Fruit fly (Drosophila melanogaster) whole organism, prepupa: ENCODE measurements around the gene Nup93-2.

Experiments used
- Blimp-1 ChIP-seq: fragments of 200-800 bp; sonication (Bioruptor generic); optimal IDR thresholded peaks from 3 replicates; lab custom pipeline; 2017; ENCODE audit warnings: missing biosample characterization, missing genetic modification characterization, mild to moderate bottlenecking, moderate library complexity, missing genetic modification reagents
- CG10631 ChIP-seq: fragments of 200-800 bp; sonication (Bioruptor generic); optimal IDR thresholded peaks from 2 replicates; lab custom pipeline; 2016; ENCODE audit warnings: missing biosample characterization, missing genetic modification characterization
- CG11294 ChIP-seq: fragments of 200-800 bp; sonication (Bioruptor generic); IDR thresholded peaks from 2 replicates; pipeline ENCODE4 v1.3.6; 2022; ENCODE audit warnings: missing biosample characterization, missing genetic modification characterization
- CG11762 ChIP-seq: fragments of 200-800 bp; sonication (Bioruptor generic); optimal IDR thresholded peaks from 3 replicates; lab custom pipeline; 2016; ENCODE audit warnings: missing biosample characterization, missing genetic modification characterization; ENCODE audit not compliant: insufficient read depth
- CG11902 ChIP-seq: fragments of 200-800 bp; sonication (Bioruptor generic); optimal IDR thresholded peaks from 3 replicates; lab custom pipeline; 2016; ENCODE audit warnings: missing biosample characterization, missing genetic modification characterization
- CG15336 ChIP-seq: fragments of 200-800 bp; sonication (Bioruptor generic); IDR thresholded peaks from 2 replicates; pipeline ENCODE4 v1.3.6; 2022; ENCODE audit warnings: missing biosample characterization, missing genetic modification characterization
- CG1621 ChIP-seq: fragments of 200-800 bp; sonication (Bioruptor generic); optimal IDR thresholded peaks from 3 replicates; lab custom pipeline; 2018; ENCODE audit warnings: missing biosample characterization, mild to moderate bottlenecking, missing genetic modification characterization
- CG16779 ChIP-seq: fragments of 200-800 bp; sonication (Bioruptor generic); optimal IDR thresholded peaks from 3 replicates; lab custom pipeline; 2017; ENCODE audit warnings: missing biosample characterization, mild to moderate bottlenecking, missing genetic modification characterization
- CG3032 ChIP-seq: fragments of 200-800 bp; optimal IDR thresholded peaks from 2 replicates; lab custom pipeline; 2019; ENCODE audit warnings: missing biosample characterization, mild to moderate bottlenecking, missing genetic modification characterization, moderate library complexity
- CG31627 ChIP-seq: fragments of 200-800 bp; sonication (Bioruptor generic); optimal IDR thresholded peaks from 3 replicates; lab custom pipeline; 2016; ENCODE audit warnings: missing biosample characterization, missing genetic modification characterization
- CG32006 ChIP-seq: fragments of 200-800 bp; sonication (Bioruptor generic); optimal IDR thresholded peaks from 3 replicates; lab custom pipeline; 2017; ENCODE audit warnings: missing biosample characterization, mild to moderate bottlenecking, missing genetic modification characterization
- CG34406 ChIP-seq: fragments of 200-800 bp; sonication (Bioruptor generic); optimal IDR thresholded peaks from 3 replicates; lab custom pipeline; 2016; ENCODE audit warnings: missing biosample characterization, missing genetic modification characterization
- CG3919 ChIP-seq: fragments of 200-800 bp; sonication (Bioruptor generic); optimal IDR thresholded peaks from 3 replicates; lab custom pipeline; 2016; ENCODE audit warnings: missing biosample characterization, missing genetic modification characterization
- CG4318 ChIP-seq: fragments of 200-800 bp; sonication (Bioruptor generic); optimal IDR thresholded peaks from 3 replicates; lab custom pipeline; 2017; ENCODE audit warnings: missing biosample characterization, mild to moderate bottlenecking, missing genetic modification characterization
- CG6163 ChIP-seq: fragments of 200-800 bp; sonication (Bioruptor generic); IDR thresholded peaks from 3 replicates; pipeline ENCODE4 v1.3.6; 2022; ENCODE audit warnings: missing biosample characterization, missing genetic modification characterization
- CG6792 ChIP-seq: fragments of 200-800 bp; sonication (Bioruptor generic); optimal IDR thresholded peaks from 3 replicates; lab custom pipeline; 2016; ENCODE audit warnings: missing biosample characterization, missing genetic modification characterization
- CG6808 ChIP-seq: fragments of 200-800 bp; sonication (Bioruptor generic); optimal IDR thresholded peaks from 3 replicates; lab custom pipeline; 2017; ENCODE audit warnings: missing biosample characterization, missing genetic modification characterization, mild to moderate bottlenecking, moderate library complexity, missing genetic modification reagents
- CG6854 ChIP-seq: fragments of 200-800 bp; sonication (Bioruptor generic); optimal IDR thresholded peaks from 2 replicates; lab custom pipeline; 2017; ENCODE audit warnings: missing biosample characterization, mild to moderate bottlenecking, missing genetic modification characterization
- CG7368 ChIP-seq: fragments of 200-800 bp; sonication (Bioruptor generic); optimal IDR thresholded peaks from 3 replicates; lab custom pipeline; 2016; ENCODE audit warnings: missing biosample characterization, missing genetic modification characterization
- CG8119 ChIP-seq: fragments of 200-800 bp; sonication (Bioruptor generic); IDR thresholded peaks from 3 replicates; pipeline ENCODE4 v1.3.6; 2022; ENCODE audit warnings: missing biosample characterization, missing genetic modification characterization
- CG8319 ChIP-seq: fragments of 200-800 bp; sonication (Bioruptor generic); optimal IDR thresholded peaks from 3 replicates; lab custom pipeline; 2016; ENCODE audit warnings: missing biosample characterization, missing genetic modification characterization
- CG8632 ChIP-seq: fragments of 200-800 bp; sonication (Bioruptor generic); optimal IDR thresholded peaks from 3 replicates; lab custom pipeline; 2016; ENCODE audit warnings: missing biosample characterization, missing genetic modification characterization
- CG9139 ChIP-seq: fragments of 200-800 bp; sonication (Bioruptor generic); optimal IDR thresholded peaks from 3 replicates; lab custom pipeline; 2017; ENCODE audit warnings: missing biosample characterization, mild to moderate bottlenecking, missing genetic modification characterization
- Eip75B ChIP-seq: fragments of 200-800 bp; sonication (Bioruptor generic); optimal IDR thresholded peaks from 3 replicates; lab custom pipeline; 2016; ENCODE audit warnings: missing biosample characterization, missing genetic modification characterization
- Eip78C ChIP-seq: fragments of 200-800 bp; sonication (Bioruptor generic); peaks from one replicate; lab custom pipeline; 2016; ENCODE audit warnings: missing biosample characterization, missing genetic modification characterization
- Ets21C ChIP-seq: fragments of 200-800 bp; sonication (Bioruptor generic); optimal IDR thresholded peaks from 3 replicates; lab custom pipeline; 2016; ENCODE audit warnings: missing biosample characterization, missing genetic modification characterization
- Ets96B ChIP-seq: fragments of 200-800 bp; optimal IDR thresholded peaks from 2 replicates; lab custom pipeline; 2019; ENCODE audit warnings: missing biosample characterization, mild to moderate bottlenecking, missing genetic modification characterization, moderate library complexity
- Hr38 ChIP-seq: sonication (Bioruptor generic); optimal IDR thresholded peaks from 2 replicates; lab custom pipeline; 2016; ENCODE audit warnings: missing biosample characterization, missing genetic modification characterization
- Hr39 ChIP-seq: fragments of 200-800 bp; sonication (Bioruptor generic); optimal IDR thresholded peaks from 2 replicates; lab custom pipeline; 2016; ENCODE audit warnings: missing biosample characterization, missing genetic modification characterization
- Hr4 ChIP-seq: fragments of 200-800 bp; sonication (Bioruptor generic); optimal IDR thresholded peaks from 3 replicates; lab custom pipeline; 2016; ENCODE audit warnings: missing biosample characterization, missing genetic modification characterization
- Met ChIP-seq: fragments of 200-800 bp; sonication (Bioruptor generic); optimal IDR thresholded peaks from 3 replicates; lab custom pipeline; 2016; ENCODE audit warnings: missing biosample characterization, missing genetic modification characterization
- Sox14 ChIP-seq: fragments of 200-800 bp; sonication (Bioruptor generic); optimal IDR thresholded peaks from 3 replicates; lab custom pipeline; 2016; ENCODE audit warnings: missing biosample characterization, missing genetic modification characterization
- Sox15 ChIP-seq: fragments of 200-800 bp; sonication (Bioruptor generic); optimal IDR thresholded peaks from 3 replicates; lab custom pipeline; 2016; ENCODE audit warnings: missing biosample characterization, missing genetic modification characterization
- acj6 ChIP-seq: fragments of 200-800 bp; sonication (Bioruptor generic); optimal IDR thresholded peaks from 3 replicates; lab custom pipeline; 2016; ENCODE audit warnings: missing biosample characterization, missing genetic modification characterization
- cyc ChIP-seq: fragments of 200-800 bp; sonication (Bioruptor generic); optimal IDR thresholded peaks from 3 replicates; lab custom pipeline; 2016; ENCODE audit warnings: missing biosample characterization, missing genetic modification characterization
- dsx ChIP-seq: fragments of 200-800 bp; optimal IDR thresholded peaks from 3 replicates; lab custom pipeline; 2019; ENCODE audit warnings: missing biosample characterization, mild to moderate bottlenecking, missing genetic modification characterization, moderate library complexity; ENCODE audit not compliant: poor library complexity, severe bottlenecking
- eg ChIP-seq: fragments of 200-800 bp; sonication (Bioruptor generic); IDR thresholded peaks from 3 replicates; pipeline ENCODE4 v1.3.6; 2022; ENCODE audit warnings: missing biosample characterization, missing genetic modification characterization
- esn ChIP-seq: fragments of 200-800 bp; sonication (Bioruptor generic); optimal IDR thresholded peaks from 2 replicates; lab custom pipeline; 2016; ENCODE audit warnings: missing biosample characterization, mild to moderate bottlenecking, missing genetic modification characterization, moderate library complexity
- fkh ChIP-seq: fragments of 200-800 bp; sonication (Bioruptor generic); optimal IDR thresholded peaks from 3 replicates; lab custom pipeline; 2017; ENCODE audit warnings: missing biosample characterization, mild to moderate bottlenecking, missing genetic modification characterization, moderate library complexity
- lz ChIP-seq: fragments of 200-800 bp; sonication (Bioruptor generic); optimal IDR thresholded peaks from 3 replicates; lab custom pipeline; 2016; ENCODE audit warnings: missing biosample characterization, missing genetic modification characterization
- net ChIP-seq: fragments of 200-800 bp; sonication (Bioruptor generic); optimal IDR thresholded peaks from 3 replicates; lab custom pipeline; 2016; ENCODE audit warnings: missing biosample characterization, missing genetic modification characterization
- pdm3 ChIP-seq: fragments of 200-800 bp; sonication (Bioruptor generic); optimal IDR thresholded peaks from 3 replicates; lab custom pipeline; 2016; ENCODE audit warnings: missing biosample characterization, missing genetic modification characterization
- spab ChIP-seq: fragments of 200-800 bp; sonication (Bioruptor generic); optimal IDR thresholded peaks from 2 replicates; lab custom pipeline; 2017; ENCODE audit warnings: missing biosample characterization, mild to moderate bottlenecking, missing genetic modification characterization, missing genetic modification reagents
- svp ChIP-seq: fragments of 200-800 bp; sonication (Bioruptor generic); peaks from one replicate; lab custom pipeline; 2016; ENCODE audit warnings: missing biosample characterization, missing genetic modification characterization
- topi ChIP-seq: fragments of 200-800 bp; sonication (Bioruptor generic); optimal IDR thresholded peaks from 3 replicates; lab custom pipeline; 2016; ENCODE audit warnings: missing biosample characterization, missing genetic modification characterization
- vri ChIP-seq: fragments of 200-800 bp; sonication (Bioruptor generic); optimal IDR thresholded peaks from 3 replicates; lab custom pipeline; 2016; ENCODE audit warnings: missing biosample characterization, mild to moderate bottlenecking, missing genetic modification characterization

The Nup93-2 gene

dm6 chr3R:14898280-14898756, at the start of gene Nup93-2, which contains the start of gene CG3817:
TSS of gene Nup93-2 (minus strand) at chr3R:14898372.
TSS of gene CG3817 (plus strand) at chr3R:14898739.
- TF ChIP-seq cyc (GFP tag; lab: Kevin White, UChicago): peak; percentile 40
- no peak for TF ChIP-seq Hr4 (GFP tag; lab: Kevin White, UChicago)
- no peak for TF ChIP-seq CG6808 (GFP tag; lab: Kevin White, UChicago)
- no peak for TF ChIP-seq CG4318 (GFP tag; lab: Kevin White, UChicago)
- TF ChIP-seq Met (GFP tag; lab: Kevin White, UChicago): no peak
- TF ChIP-seq CG6163 (GFP tag; lab: Robert Waterston, UW): peak; percentile 68; the same call in 2 of the 3 replicates
- TF ChIP-seq CG15336 (GFP tag; lab: Robert Waterston, UW): peak; percentile 26; the same call in 1 of the 2 replicates
- TF ChIP-seq CG1621 (tag; lab: Kevin White, UChicago): peak; percentile 24
- no peak for TF ChIP-seq CG16779 (tag; lab: Kevin White, UChicago)
- peak; percentile 52 for TF ChIP-seq Hr39 (GFP tag; lab: Kevin White, UChicago)
- peak; percentile 18 for TF ChIP-seq CG7368 (GFP tag; lab: Kevin White, UChicago)
- TF ChIP-seq CG8319 (GFP tag; lab: Kevin White, UChicago): peak; percentile 48
- peak; percentile 29 for TF ChIP-seq Ets21C (GFP tag; lab: Kevin White, UChicago)
- no peak for TF ChIP-seq pdm3 (GFP tag; lab: Kevin White, UChicago)
- TF ChIP-seq eg (GFP tag; lab: Robert Waterston, UW): peak; percentile 67; the same call in 1 of the 3 replicates
- TF ChIP-seq CG11762 (GFP tag; lab: Kevin White, UChicago): no peak
- TF ChIP-seq CG8632 (GFP tag; lab: Kevin White, UChicago): peak; percentile 67
- 0 out of 2 replicates have a peak, but pooled peaks have one; percentile 33 for TF ChIP-seq CG11294 (GFP tag; lab: Robert Waterston, UW)
- peak; percentile 37 for TF ChIP-seq CG31627 (GFP tag; lab: Kevin White, UChicago)
- TF ChIP-seq net (GFP tag; lab: Kevin White, UChicago): no peak
- no peak for TF ChIP-seq CG10631 (GFP tag; lab: Kevin White, UChicago)
- no peak for TF ChIP-seq CG9139 (GFP tag; lab: Kevin White, UChicago)
- TF ChIP-seq Ets96B: peak; percentile 69
- peak; percentile 70 for TF ChIP-seq esn (GFP tag; lab: Kevin White, UChicago)
- TF ChIP-seq CG6854 (GFP tag; lab: Kevin White, UChicago): no peak
- no peak for TF ChIP-seq fkh (GFP tag; lab: Kevin White, UChicago)
- TF ChIP-seq Eip75B (GFP tag; lab: Kevin White, UChicago): peak; percentile 45
- peak; percentile 92 for TF ChIP-seq Eip78C (GFP tag; lab: Kevin White, UChicago)
- TF ChIP-seq acj6 (GFP tag; lab: Kevin White, UChicago): peak; percentile 40
- no peak for TF ChIP-seq CG8119 (GFP tag; lab: Robert Waterston, UW)
- peak; percentile 49 for TF ChIP-seq CG3919
- peak; percentile 61 for TF ChIP-seq CG34406 (GFP tag; lab: Kevin White, UChicago)
- TF ChIP-seq svp (GFP tag; lab: Kevin White, UChicago): no peak
- peak; percentile 65 for TF ChIP-seq CG6792 (GFP tag; lab: Kevin White, UChicago)
- TF ChIP-seq dsx (GFP tag; lab: Kevin White, UChicago): peak; percentile 64
- peak; percentile 23 for TF ChIP-seq Sox14
- peak; percentile 78 for TF ChIP-seq CG3032 (tag; lab: Kevin White, UChicago)
- no peak for TF ChIP-seq spab (GFP tag; lab: Kevin White, UChicago)
- TF ChIP-seq topi (GFP tag; lab: Kevin White, UChicago): peak; percentile 58
- peak; percentile 46 for TF ChIP-seq CG11902
- TF ChIP-seq lz (GFP tag; lab: Kevin White, UChicago): peak; percentile 72
- no peak for TF ChIP-seq Blimp-1 (GFP tag; lab: Kevin White, UChicago)
- no peak for TF ChIP-seq Hr38 (GFP tag; lab: Kevin White, UChicago)
- peak; percentile 48 for TF ChIP-seq Sox15 (GFP tag; lab: Kevin White, UChicago)
- peak; percentile 59 for TF ChIP-seq CG32006 (GFP tag; lab: Kevin White, UChicago)
- TF ChIP-seq vri (GFP tag; lab: Kevin White, UChicago): no peak
